Fruit fly (Drosophila melanogaster) whole organism, embryonic: Measurements from ENCODE around the gene Swip-1.
A peak's percentile ranks its signal among the peaks of the same experiment; 100 is the strongest.

Experiments
- Aef1 ChIP-seq: fragments of 200-800 bp; sonication (Bioruptor generic); IDR thresholded peaks from 3 replicates; pipeline ENCODE4 v1.3.6; 2022; ENCODE audit warnings: missing biosample characterization, missing genetic modification characterization
- BEAF-32 ChIP-seq: fragments of 200-800 bp; sonication (Bioruptor generic); optimal IDR thresholded peaks from 3 replicates; lab custom pipeline; 2017; ENCODE audit warnings: missing biosample characterization, missing genetic modification characterization, mild to moderate bottlenecking, moderate library complexity, missing genetic modification reagents
- CG10321 ChIP-seq: fragments of 200-800 bp; sonication (Bioruptor generic); IDR thresholded peaks from 2 replicates; pipeline ENCODE4 v1.3.6; 2022; ENCODE audit warnings: missing biosample characterization, missing genetic modification characterization
- CG10366 ChIP-seq: fragments of 200-800 bp; sonication (Bioruptor generic); IDR thresholded peaks from 2 replicates; pipeline ENCODE4 v1.3.6; 2022; ENCODE audit warnings: missing biosample characterization, missing genetic modification characterization
- CG11696 ChIP-seq: fragments of 200-800 bp; sonication (Bioruptor generic); IDR thresholded peaks from 2 replicates; pipeline ENCODE4 v1.3.6; 2022; ENCODE audit warnings: missing biosample characterization, missing genetic modification characterization
- CG12659 ChIP-seq: fragments of 200-800 bp; sonication (Bioruptor generic); optimal IDR thresholded peaks from 3 replicates; lab custom pipeline; 2017; ENCODE audit warnings: mild to moderate bottlenecking, missing biosample characterization, missing genetic modification reagents, missing genetic modification characterization
- CG12744 ChIP-seq: fragments of 200-800 bp; sonication (Bioruptor generic); optimal IDR thresholded peaks from 2 replicates; lab custom pipeline; 2016; ENCODE audit warnings: missing biosample characterization, missing genetic modification characterization
- CG13296 ChIP-seq: fragments of 200-800 bp; sonication (Bioruptor generic); optimal IDR thresholded peaks from 3 replicates; lab custom pipeline; 2018; ENCODE audit warnings: missing biosample characterization, mild to moderate bottlenecking, missing genetic modification characterization
- CG15479 ChIP-seq: fragments of 200-800 bp; sonication (Bioruptor generic); optimal IDR thresholded peaks from 3 replicates; lab custom pipeline; 2019; ENCODE audit warnings: missing biosample characterization, mild to moderate bottlenecking, missing genetic modification characterization, moderate library complexity
- CG15514 ChIP-seq: fragments of 200-800 bp; sonication (Bioruptor generic); optimal IDR thresholded peaks from 3 replicates; lab custom pipeline; 2017; ENCODE audit warnings: missing biosample characterization, missing genetic modification characterization, mild to moderate bottlenecking, moderate library complexity, missing genetic modification reagents
- CG17359 ChIP-seq: fragments of 200-800 bp; sonication (Bioruptor generic); optimal IDR thresholded peaks from 3 replicates; lab custom pipeline; 2018; ENCODE audit warnings: missing biosample characterization, mild to moderate bottlenecking, missing genetic modification characterization, moderate library complexity
- CG1792 ChIP-seq: fragments of 200-800 bp; sonication (Bioruptor generic); optimal IDR thresholded peaks from 2 replicates; lab custom pipeline; 2016; ENCODE audit warnings: missing biosample characterization, missing genetic modification characterization
- CG18262 ChIP-seq: fragments of 200-800 bp; optimal IDR thresholded peaks from 3 replicates; lab custom pipeline; 2019; ENCODE audit warnings: missing biosample characterization, mild to moderate bottlenecking, missing genetic modification characterization, moderate library complexity
- CG18599 ChIP-seq: fragments of 200-800 bp; sonication (Bioruptor generic); optimal IDR thresholded peaks from 3 replicates; lab custom pipeline; 2017; ENCODE audit warnings: missing biosample characterization, missing genetic modification characterization, mild to moderate bottlenecking, moderate library complexity, missing genetic modification reagents
- CG2116 ChIP-seq: fragments of 200-800 bp; sonication (Bioruptor generic); optimal IDR thresholded peaks from 3 replicates; lab custom pipeline; 2018; ENCODE audit warnings: missing biosample characterization, mild to moderate bottlenecking, missing genetic modification characterization
- CG2712 ChIP-seq: fragments of 200-800 bp; optimal IDR thresholded peaks from 3 replicates; lab custom pipeline; 2019; ENCODE audit warnings: missing biosample characterization, mild to moderate bottlenecking, missing genetic modification characterization, moderate library complexity
- CG30403 ChIP-seq: fragments of 200-800 bp; sonication (Bioruptor generic); optimal IDR thresholded peaks from 3 replicates; lab custom pipeline; 2016; ENCODE audit warnings: missing biosample characterization, missing genetic modification characterization
- CG3065 ChIP-seq: fragments of 200-800 bp; sonication (Bioruptor generic); optimal IDR thresholded peaks from 2 replicates; lab custom pipeline; 2016; ENCODE audit warnings: missing biosample characterization, missing genetic modification characterization
- CG3847 ChIP-seq: fragments of 200-800 bp; sonication (Bioruptor generic); IDR thresholded peaks from 2 replicates; pipeline ENCODE4 v1.3.6; 2022; ENCODE audit warnings: missing biosample characterization, missing genetic modification characterization
- CG8290 ChIP-seq, 3 experiments: fragments of 200-800 bp; sonication (Bioruptor generic); optimal IDR thresholded peaks; 2 replicates each; lab custom pipeline; 2016 to 2019; ENCODE audit warnings: missing biosample characterization in 3 of 3, missing genetic modification characterization in 3 of 3, mild to moderate bottlenecking in 2 of 3, moderate library complexity in 1 of 3
- CG9437 ChIP-seq: fragments of 200-800 bp; sonication (Bioruptor generic); optimal IDR thresholded peaks from 2 replicates; lab custom pipeline; 2018; ENCODE audit warnings: missing biosample characterization, mild to moderate bottlenecking, missing genetic modification characterization
- Dek ChIP-seq: fragments of 200-800 bp; sonication (Bioruptor generic); optimal IDR thresholded peaks from 3 replicates; lab custom pipeline; 2019; ENCODE audit warnings: missing biosample characterization, mild to moderate bottlenecking, missing genetic modification characterization, moderate library complexity
- Dll ChIP-seq: fragments of 200-800 bp; sonication (Bioruptor generic); IDR thresholded peaks from 4 replicates; pipeline ENCODE4 v1.3.6; 2022; ENCODE audit warnings: missing biosample characterization, missing genetic modification characterization; ENCODE audit not compliant: partially characterized antibody
- HLHmδ ChIP-seq: fragments of 200-800 bp; sonication (Bioruptor generic); optimal IDR thresholded peaks from 2 replicates; lab custom pipeline; 2018; ENCODE audit warnings: missing biosample characterization, mild to moderate bottlenecking, missing genetic modification characterization, moderate library complexity
- Hand ChIP-seq: fragments of 200-800 bp; sonication (Bioruptor generic); optimal IDR thresholded peaks from 2 replicates; lab custom pipeline; 2017; ENCODE audit warnings: mild to moderate bottlenecking, missing biosample characterization, missing genetic modification reagents, missing genetic modification characterization
- Hr39 ChIP-seq: fragments of >200 bp; optimal IDR thresholded peaks from 2 replicates; lab custom pipeline; 2017
- Hr51 ChIP-seq, 2 experiments: fragments of 200-800 bp; sonication (Bioruptor generic); optimal IDR thresholded peaks; 2 replicates in 1 of 2; 3 replicates in 1 of 2; lab custom pipeline; 2016 to 2018; ENCODE audit warnings: missing biosample characterization in 2 of 2, missing genetic modification characterization in 2 of 2, mild to moderate bottlenecking in 1 of 2, moderate library complexity in 1 of 2
- MBD-R2 ChIP-seq: fragments of 200-800 bp; sonication (Bioruptor generic); IDR thresholded peaks from 2 replicates; pipeline ENCODE4 v1.3.6; 2022; ENCODE audit warnings: missing biosample characterization, missing genetic modification characterization
- NFAT ChIP-seq: fragments of 200-800 bp; sonication (Bioruptor generic); IDR thresholded peaks from 2 replicates; pipeline ENCODE4 v1.3.6; 2022; ENCODE audit warnings: missing biosample characterization, missing genetic modification characterization
- Nf-YC ChIP-seq: fragments of 200-800 bp; optimal IDR thresholded peaks from 3 replicates; lab custom pipeline; 2019; ENCODE audit warnings: missing biosample characterization, mild to moderate bottlenecking, missing genetic modification characterization, moderate library complexity
- NfI ChIP-seq: fragments of 200-800 bp; sonication (Bioruptor generic); optimal IDR thresholded peaks from 3 replicates; lab custom pipeline; 2018; ENCODE audit warnings: missing biosample characterization, mild to moderate bottlenecking, missing genetic modification characterization, moderate library complexity
- Optix ChIP-seq: fragments of 200-800 bp; sonication (Bioruptor generic); IDR thresholded peaks from 3 replicates; pipeline ENCODE4 v1.3.6; 2022; ENCODE audit warnings: missing biosample characterization, missing genetic modification characterization
- bbx ChIP-seq: fragments of 200-800 bp; sonication (Bioruptor generic); IDR thresholded peaks from 2 replicates; pipeline ENCODE4 v1.3.6; 2022; ENCODE audit warnings: missing biosample characterization, missing genetic modification characterization; ENCODE audit not compliant: partially characterized antibody
- cg ChIP-seq: fragments of 200-800 bp; sonication (Bioruptor generic); optimal IDR thresholded peaks from 3 replicates; lab custom pipeline; 2019; ENCODE audit warnings: missing biosample characterization, mild to moderate bottlenecking, missing genetic modification characterization, moderate library complexity
- cwo ChIP-seq: fragments of 200-800 bp; sonication (Bioruptor generic); optimal IDR thresholded peaks from 3 replicates; lab custom pipeline; 2017; ENCODE audit warnings: missing biosample characterization, missing genetic modification characterization, mild to moderate bottlenecking, moderate library complexity, missing genetic modification reagents
- fd102C ChIP-seq: fragments of 200-800 bp; sonication (Bioruptor generic); optimal IDR thresholded peaks from 2 replicates; lab custom pipeline; 2018; ENCODE audit warnings: missing biosample characterization, mild to moderate bottlenecking, missing genetic modification characterization, moderate library complexity
- fd96Cb ChIP-seq: fragments of 200-800 bp; sonication (Bioruptor generic); optimal IDR thresholded peaks from 2 replicates; lab custom pipeline; 2018; ENCODE audit warnings: missing biosample characterization, mild to moderate bottlenecking, missing genetic modification characterization, moderate library complexity
- gcm ChIP-seq: fragments of 200-800 bp; sonication (Bioruptor generic); optimal IDR thresholded peaks from 2 replicates; lab custom pipeline; 2019; ENCODE audit warnings: missing biosample characterization, mild to moderate bottlenecking, missing genetic modification characterization, moderate library complexity
- grau ChIP-seq: fragments of 200-800 bp; optimal IDR thresholded peaks from 3 replicates; lab custom pipeline; 2019; ENCODE audit warnings: missing biosample characterization, mild to moderate bottlenecking, missing genetic modification characterization, moderate library complexity
- insv ChIP-seq, 2 experiments: fragments of 200-800 bp; sonication (Bioruptor generic); optimal IDR thresholded peaks; 3 replicates each; lab custom pipeline; 2016 to 2018; ENCODE audit warnings: missing biosample characterization in 2 of 2, missing genetic modification characterization in 2 of 2
- klu ChIP-seq: fragments of 200-800 bp; sonication (Bioruptor generic); IDR thresholded peaks from 2 replicates; pipeline ENCODE4 v1.3.6; 2022; ENCODE audit warnings: missing biosample characterization, missing genetic modification characterization
- nmo ChIP-seq: fragments of 200-800 bp; sonication (Bioruptor generic); optimal IDR thresholded peaks from 2 replicates; lab custom pipeline; 2018; ENCODE audit warnings: missing biosample characterization, mild to moderate bottlenecking, missing genetic modification characterization, moderate library complexity
- pan ChIP-seq, 4 experiments: fragments of >200 bp in 3 of 4; fragments of 200-800 bp in 1 of 4; sonication (Bioruptor generic) in 1 of 4; optimal IDR thresholded peaks in 3 of 4; IDR thresholded peaks in 1 of 4; 2 replicates each; pipeline versions ENCODE4 v1.3.6 to Lab custom; 2017 to 2022; ENCODE audit warnings: missing biosample characterization in 2 of 4, missing genetic modification characterization in 2 of 4, mixed read lengths in 1 of 4
- rib ChIP-seq: fragments of 200-800 bp; sonication (Bioruptor generic); IDR thresholded peaks from 2 replicates; pipeline ENCODE4 v1.3.6; 2022; ENCODE audit warnings: missing biosample characterization, missing genetic modification characterization
- shn ChIP-seq: fragments of 200-800 bp; sonication (Bioruptor generic); optimal IDR thresholded peaks from 3 replicates; lab custom pipeline; 2016; ENCODE audit warnings: missing biosample characterization, missing genetic modification characterization
- slbo ChIP-seq: fragments of 200-800 bp; sonication (Bioruptor generic); IDR thresholded peaks from 2 replicates; pipeline ENCODE4 v1.3.6; 2022; ENCODE audit warnings: missing biosample characterization, missing genetic modification characterization
- slou ChIP-seq: fragments of 200-800 bp; sonication (Bioruptor generic); optimal IDR thresholded peaks from 3 replicates; lab custom pipeline; 2016; ENCODE audit warnings: missing biosample characterization, missing genetic modification characterization
- twi ChIP-seq: fragments of 200-800 bp; optimal IDR thresholded peaks from 2 replicates; lab custom pipeline; 2019; ENCODE audit warnings: missing biosample characterization, mild to moderate bottlenecking, missing genetic modification characterization, moderate library complexity

Swip-1 gene

dm6 chr2L:19002959-19003371 lies 15.9 kb upstream of the Swip-1 start, which contains the start of gene CG31793 (continued):
- TF ChIP-seq fd102C = no peak
- 0 out of 2 replicates have a peak, but pooled peaks have one; percentile 12 for TF ChIP-seq CG3847 (GFP tag; lab: Robert Waterston, UW)
- TF ChIP-seq rib = peak; percentile 49; the same call in 1 of the 2 replicates
- peak; percentile 65 for TF ChIP-seq CG12659 (GFP tag; lab: Kevin White, UChicago)
- TF ChIP-seq CG30403 (GFP tag; lab: Kevin White, UChicago) = peak; percentile 50
- no peak for TF ChIP-seq CG3065 (GFP tag; lab: Kevin White, UChicago)
- no peak for TF ChIP-seq pan (optimal IDR thresholded peaks at IDR 0.05; lab: Kevin White, UChicago)
- peak in 1 of 2 experiments; percentile 63 for TF ChIP-seq pan (GFP tag; optimal IDR thresholded peaks at IDR 0.05 in 1 of 2, IDR thresholded peaks at IDR 0.05 in 1 of 2)
- peak; percentile 52 for TF ChIP-seq CG17359 (tag; lab: Kevin White, UChicago)
- no peak for TF ChIP-seq twi
- TF ChIP-seq NfI (GFP tag; lab: Kevin White, UChicago) = peak; percentile 58
- no peak for TF ChIP-seq Hr39 (lab: Kevin White, UChicago)
- TF ChIP-seq fd96Cb (tag; lab: Kevin White, UChicago) = peak; percentile 26
- TF ChIP-seq CG13296 = peak; percentile 76
- TF ChIP-seq CG10366 (GFP tag; lab: Robert Waterston, UW) = 0 out of 2 replicates have a peak, but pooled peaks have one; percentile 24
- peak; percentile 62 for TF ChIP-seq CG2712 (tag; lab: Kevin White, UChicago)
- TF ChIP-seq gcm = peak; percentile 40
- TF ChIP-seq Dek = peak; percentile 68
- peak in 1 of 2 experiments; percentile 79 for TF ChIP-seq Hr51 (GFP tag; optimal IDR thresholded peaks at IDR 0.05; lab: Kevin White, UChicago)
- TF ChIP-seq CG18262 (tag; lab: Kevin White, UChicago) = peak; percentile 57
- peak; percentile 82 for TF ChIP-seq CG18599 (GFP tag; lab: Kevin White, UChicago)
- TF ChIP-seq grau (tag; lab: Kevin White, UChicago) = peak; percentile 72
- peak; percentile 73 for TF ChIP-seq cwo
- TF ChIP-seq cg (GFP tag; lab: Kevin White, UChicago) = peak; percentile 72
- 0 out of 3 replicates have a peak, but pooled peaks have one; percentile 16 for TF ChIP-seq Aef1
- no peak for TF ChIP-seq klu (GFP tag; lab: Robert Waterston, UW)
- no peak for TF ChIP-seq slou
- TF ChIP-seq shn (GFP tag; lab: Kevin White, UChicago) = no peak
- TF ChIP-seq Nf-YC = peak; percentile 53
- no peak for TF ChIP-seq CG8290 (GFP tag; optimal IDR thresholded peaks at IDR 0.05; lab: Kevin White, UChicago)
- TF ChIP-seq CG8290 (tag; optimal IDR thresholded peaks at IDR 0.05; lab: Kevin White, UChicago) = peak in 1 of 2 experiments; percentile 59
- TF ChIP-seq CG10321 (GFP tag; lab: Robert Waterston, UW) = peak; percentile 33; the same call in 1 of the 2 replicates
- no peak for TF ChIP-seq Optix (GFP tag; lab: Robert Waterston, UW)
- peak; percentile 41; the same call in 1 of the 2 replicates for TF ChIP-seq NFAT (GFP tag; lab: Robert Waterston, UW)
- TF ChIP-seq CG9437 (GFP tag; lab: Kevin White, UChicago) = peak; percentile 40
- TF ChIP-seq Hand (GFP tag; lab: Kevin White, UChicago) = peak; percentile 55
- TF ChIP-seq CG15514 = peak; percentile 59
- TF ChIP-seq MBD-R2 (GFP tag; lab: Robert Waterston, UW) = peak; percentile 39
- TF ChIP-seq CG2116 (GFP tag; lab: Kevin White, UChicago) = peak; percentile 1
- peak; percentile 33; the same call in 1 of the 2 replicates for TF ChIP-seq bbx (GFP tag; lab: Robert Waterston, UW)
- TF ChIP-seq BEAF-32 (GFP tag; lab: Kevin White, UChicago) = no peak
- peak; percentile 30 for TF ChIP-seq nmo (GFP tag; lab: Kevin White, UChicago)
- TF ChIP-seq CG12744 (GFP tag; lab: Kevin White, UChicago) = no peak
- TF ChIP-seq slbo (GFP tag; lab: Robert Waterston, UW) = peak; percentile 47; the same call in 1 of the 2 replicates
- no peak for TF ChIP-seq Dll (GFP tag; lab: Robert Waterston, UW)
- 0 out of 2 replicates have a peak, but pooled peaks have one; percentile 27 for TF ChIP-seq CG11696 (GFP tag; lab: Robert Waterston, UW)
- TF ChIP-seq HLHmδ (GFP tag; lab: Kevin White, UChicago) = no peak
- no peak for TF ChIP-seq CG1792 (GFP tag; lab: Kevin White, UChicago)
- TF ChIP-seq CG15479 (GFP tag; lab: Kevin White, UChicago) = peak; percentile 69
- TF ChIP-seq insv (GFP tag; optimal IDR thresholded peaks at IDR 0.05; lab: Kevin White, UChicago) = no peak
